Fruit fly (Drosophila melanogaster) whole organism, embryonic: Measurements from ENCODE around the gene CG44000.

ENCODE experiments used
- Atf-2 ChIP-seq: fragments of 200-800 bp; sonication (Bioruptor generic); optimal IDR thresholded peaks from 2 replicates; lab custom pipeline; 2016; ENCODE audit warnings: missing biosample characterization, missing genetic modification characterization
- Blimp-1 ChIP-seq: fragments of 200-800 bp; sonication (Bioruptor generic); optimal IDR thresholded peaks from 3 replicates; lab custom pipeline; 2018; ENCODE audit warnings: missing biosample characterization, missing genetic modification characterization, mild to moderate bottlenecking, moderate library complexity, missing genetic modification reagents
- BtbVII ChIP-seq: fragments of 200-800 bp; sonication (Bioruptor generic); optimal IDR thresholded peaks from 3 replicates; lab custom pipeline; 2017; ENCODE audit warnings: missing biosample characterization, mild to moderate bottlenecking, missing genetic modification characterization
- CG11398 ChIP-seq: fragments of 200-800 bp; sonication (Bioruptor generic); optimal IDR thresholded peaks from 2 replicates; lab custom pipeline; 2016; ENCODE audit warnings: missing biosample characterization, missing genetic modification characterization
- CG11456 ChIP-seq: fragments of 200-800 bp; sonication (Bioruptor generic); IDR thresholded peaks from 3 replicates; pipeline ENCODE4 v1.3.6; 2022; ENCODE audit warnings: missing biosample characterization, missing genetic modification characterization
- CG3163 ChIP-seq: fragments of 200-800 bp; sonication (Bioruptor generic); optimal IDR thresholded peaks from 3 replicates; lab custom pipeline; 2016; ENCODE audit warnings: missing biosample characterization, missing genetic modification characterization
- CG3726 ChIP-seq: fragments of 200-800 bp; sonication (Bioruptor generic); IDR thresholded peaks from 3 replicates; pipeline ENCODE4, ENCODE4 v1.3.6; 2022; ENCODE audit warnings: missing biosample characterization, missing genetic modification characterization
- CG4360 ChIP-seq: fragments of 200-800 bp; sonication (Bioruptor generic); IDR thresholded peaks from 2 replicates; pipeline ENCODE4 v1.3.6; 2022; ENCODE audit warnings: missing biosample characterization, missing genetic modification characterization
- CG4424 ChIP-seq: fragments of 200-800 bp; sonication (Bioruptor generic); optimal IDR thresholded peaks from 3 replicates; lab custom pipeline; 2016; ENCODE audit warnings: missing biosample characterization, missing genetic modification characterization
- CG6272 ChIP-seq: fragments of 200-800 bp; sonication (Bioruptor generic); IDR thresholded peaks from 2 replicates; pipeline ENCODE4 v1.3.6; 2022; ENCODE audit warnings: missing biosample characterization, missing genetic modification characterization
- CG6683 ChIP-seq: fragments of 200-800 bp; sonication (Bioruptor generic); optimal IDR thresholded peaks from 2 replicates; lab custom pipeline; 2017; ENCODE audit warnings: missing biosample characterization, mild to moderate bottlenecking, missing genetic modification characterization, missing genetic modification reagents
- CG6765 ChIP-seq: fragments of 200-800 bp; sonication (Bioruptor generic); optimal IDR thresholded peaks from 3 replicates; lab custom pipeline; 2017; ENCODE audit warnings: missing biosample characterization, mild to moderate bottlenecking, missing genetic modification characterization
- CG8388 ChIP-seq: fragments of 200-800 bp; sonication (Bioruptor generic); optimal IDR thresholded peaks from 2 replicates; lab custom pipeline; 2019; ENCODE audit warnings: missing biosample characterization, mild to moderate bottlenecking, missing genetic modification characterization, moderate library complexity
- CG8765 ChIP-seq: fragments of 200-800 bp; sonication (Bioruptor generic); IDR thresholded peaks from 2 replicates; pipeline ENCODE4 v1.3.6; 2022; ENCODE audit warnings: missing biosample characterization, missing genetic modification characterization
- CG9437 ChIP-seq: fragments of 200-800 bp; sonication (Bioruptor generic); optimal IDR thresholded peaks from 2 replicates; lab custom pipeline; 2018; ENCODE audit warnings: missing biosample characterization, mild to moderate bottlenecking, missing genetic modification characterization
- CG9609 ChIP-seq: fragments of 200-800 bp; sonication (Bioruptor generic); optimal IDR thresholded peaks from 3 replicates; lab custom pipeline; 2016; ENCODE audit warnings: missing biosample characterization, missing genetic modification characterization
- CHES-1-like ChIP-seq: fragments of 200-800 bp; sonication (Bioruptor generic); optimal IDR thresholded peaks from 2 replicates; lab custom pipeline; 2016; ENCODE audit warnings: missing biosample characterization, missing genetic modification characterization
- Dip3 ChIP-seq: fragments of 200-800 bp; sonication (Bioruptor generic); optimal IDR thresholded peaks from 3 replicates; lab custom pipeline; 2016; ENCODE audit warnings: missing biosample characterization, missing genetic modification characterization
- Gsc ChIP-seq: fragments of 200-800 bp; sonication (Bioruptor generic); IDR thresholded peaks from 2 replicates; pipeline ENCODE4 v1.3.6; 2022; ENCODE audit warnings: missing biosample characterization, missing genetic modification characterization
- HLH3B ChIP-seq: fragments of 200-800 bp; sonication (Bioruptor generic); IDR thresholded peaks from 2 replicates; pipeline ENCODE4 v1.3.6; 2022; ENCODE audit warnings: missing biosample characterization, missing genetic modification characterization
- HmgD ChIP-seq: fragments of 200-800 bp; sonication (Bioruptor generic); optimal IDR thresholded peaks from 3 replicates; lab custom pipeline; 2016; ENCODE audit warnings: missing biosample characterization, missing genetic modification characterization
- Hmx ChIP-seq: fragments of 200-800 bp; sonication (Bioruptor generic); optimal IDR thresholded peaks from 2 replicates; lab custom pipeline; 2016; ENCODE audit warnings: missing biosample characterization, missing genetic modification characterization
- Hr51 ChIP-seq, 2 experiments: fragments of 200-800 bp; sonication (Bioruptor generic); optimal IDR thresholded peaks; 2 replicates in 1 of 2; 3 replicates in 1 of 2; lab custom pipeline; 2016 to 2018; ENCODE audit warnings: missing biosample characterization in 2 of 2, missing genetic modification characterization in 2 of 2, mild to moderate bottlenecking in 1 of 2, moderate library complexity in 1 of 2
- Sox102F ChIP-seq: fragments of 200-800 bp; sonication (Bioruptor generic); optimal IDR thresholded peaks from 2 replicates; lab custom pipeline; 2018; ENCODE audit warnings: missing biosample characterization, mild to moderate bottlenecking, missing genetic modification characterization, moderate library complexity
- caup ChIP-seq: fragments of 200-800 bp; sonication (Bioruptor generic); optimal IDR thresholded peaks from 3 replicates; lab custom pipeline; 2017; ENCODE audit warnings: missing biosample characterization, mild to moderate bottlenecking, missing genetic modification characterization, moderate library complexity; ENCODE audit not compliant: severe bottlenecking
- chm ChIP-seq: fragments of 200-800 bp; sonication (Bioruptor generic); IDR thresholded peaks from 2 replicates; pipeline ENCODE4 v1.3.6; 2022; ENCODE audit warnings: missing biosample characterization, missing genetic modification characterization
- corto ChIP-seq: fragments of 200-800 bp; sonication (Bioruptor generic); optimal IDR thresholded peaks from 2 replicates; lab custom pipeline; 2016; ENCODE audit warnings: missing biosample characterization, mild to moderate bottlenecking, missing genetic modification characterization, moderate library complexity
- disco-r ChIP-seq: fragments of 200-800 bp; sonication (Bioruptor generic); optimal IDR thresholded peaks from 2 replicates; lab custom pipeline; 2016; ENCODE audit warnings: missing biosample characterization, missing genetic modification characterization
- exex ChIP-seq: fragments of 200-800 bp; sonication (Bioruptor generic); optimal IDR thresholded peaks from 4 replicates; lab custom pipeline; 2018; ENCODE audit warnings: missing biosample characterization, mild to moderate bottlenecking, missing genetic modification characterization, moderate library complexity
- fd102C ChIP-seq: fragments of 200-800 bp; sonication (Bioruptor generic); optimal IDR thresholded peaks from 2 replicates; lab custom pipeline; 2018; ENCODE audit warnings: missing biosample characterization, mild to moderate bottlenecking, missing genetic modification characterization, moderate library complexity
- fu2 ChIP-seq: fragments of 200-800 bp; sonication (Bioruptor generic); optimal IDR thresholded peaks from 2 replicates; lab custom pipeline; 2016; ENCODE audit warnings: missing biosample characterization, missing genetic modification characterization
- gce ChIP-seq: fragments of 200-800 bp; sonication (Bioruptor generic); IDR thresholded peaks from 3 replicates; pipeline ENCODE4 v1.3.6; 2022; ENCODE audit warnings: missing biosample characterization, missing genetic modification characterization
- gcm2 ChIP-seq: fragments of 200-800 bp; sonication (Bioruptor generic); optimal IDR thresholded peaks from 2 replicates; lab custom pipeline; 2016; ENCODE audit warnings: missing biosample characterization, missing genetic modification characterization
- gsb-n ChIP-seq: fragments of 200-800 bp; sonication (Bioruptor generic); optimal IDR thresholded peaks from 3 replicates; lab custom pipeline; 2018; ENCODE audit warnings: missing biosample characterization, mild to moderate bottlenecking, missing genetic modification characterization
- ham ChIP-seq: fragments of 200-800 bp; sonication (Bioruptor generic); IDR thresholded peaks from 2 replicates; pipeline ENCODE4 v1.3.6; 2022; ENCODE audit warnings: missing biosample characterization, missing genetic modification characterization
- kah ChIP-seq: fragments of 200-800 bp; sonication (Bioruptor generic); optimal IDR thresholded peaks from 2 replicates; lab custom pipeline; 2018; ENCODE audit warnings: missing biosample characterization, mild to moderate bottlenecking, missing genetic modification characterization
- lab ChIP-seq: fragments of 200-800 bp; sonication (Bioruptor generic); optimal IDR thresholded peaks from 3 replicates; lab custom pipeline; 2017; ENCODE audit warnings: missing biosample characterization, missing genetic modification characterization, mild to moderate bottlenecking, moderate library complexity, missing genetic modification reagents
- lov ChIP-seq, 2 experiments: fragments of 200-800 bp in 1 of 2; fragments of >200 bp in 1 of 2; sonication (Bioruptor generic) in 1 of 2; IDR thresholded peaks in 1 of 2; optimal IDR thresholded peaks in 1 of 2; 2 replicates in 1 of 2; 3 replicates in 1 of 2; pipeline versions ENCODE4 v1.3.6 to Lab custom; 2017 to 2022; ENCODE audit warnings: missing biosample characterization in 1 of 2, missing genetic modification characterization in 1 of 2
- luna ChIP-seq: fragments of 200-800 bp; sonication (Bioruptor generic); optimal IDR thresholded peaks from 2 replicates; lab custom pipeline; 2016; ENCODE audit warnings: missing biosample characterization, missing genetic modification characterization
- nmo ChIP-seq: fragments of 200-800 bp; sonication (Bioruptor generic); optimal IDR thresholded peaks from 2 replicates; lab custom pipeline; 2018; ENCODE audit warnings: missing biosample characterization, mild to moderate bottlenecking, missing genetic modification characterization, moderate library complexity
- p53 ChIP-seq: fragments of 200-800 bp; sonication (Bioruptor generic); optimal IDR thresholded peaks from 2 replicates; lab custom pipeline; 2016; ENCODE audit warnings: missing biosample characterization, missing genetic modification characterization
- prd ChIP-seq, 3 experiments: fragments of >200 bp in 2 of 3; fragments of 200-800 bp in 1 of 3; sonication (Bioruptor generic) in 1 of 3; optimal IDR thresholded peaks in 2 of 3; IDR thresholded peaks in 1 of 3; 2 replicates in 2 of 3; 3 replicates in 1 of 3; pipeline versions ENCODE4 v1.3.6 to Lab custom; 2017 to 2022; ENCODE audit warnings: missing biosample characterization in 1 of 3, missing genetic modification characterization in 1 of 3
- repo ChIP-seq: fragments of 200-800 bp; sonication (Bioruptor generic); optimal IDR thresholded peaks from 2 replicates; lab custom pipeline; 2016; ENCODE audit warnings: missing biosample characterization, missing genetic modification characterization
- sens-2 ChIP-seq: fragments of 200-800 bp; sonication (Bioruptor generic); IDR thresholded peaks from 2 replicates; pipeline ENCODE4 v1.3.6; 2022; ENCODE audit warnings: missing biosample characterization, missing genetic modification characterization
- ssp ChIP-seq: fragments of 200-800 bp; sonication (Bioruptor generic); IDR thresholded peaks from 2 replicates; pipeline ENCODE4 v1.3.6; 2022; ENCODE audit warnings: missing biosample characterization, missing genetic modification characterization
- tgo ChIP-seq: fragments of 200-800 bp; sonication (Bioruptor generic); IDR thresholded peaks from 3 replicates; pipeline ENCODE4 v1.3.6; 2022; ENCODE audit warnings: missing biosample characterization, missing genetic modification characterization
- unpg ChIP-seq: fragments of 200-800 bp; sonication (Bioruptor generic); optimal IDR thresholded peaks from 3 replicates; lab custom pipeline; 2018; ENCODE audit warnings: missing biosample characterization, mild to moderate bottlenecking, missing genetic modification characterization, moderate library complexity
- wek ChIP-seq: fragments of 200-800 bp; sonication (Bioruptor generic); optimal IDR thresholded peaks from 3 replicates; lab custom pipeline; 2018; ENCODE audit warnings: missing biosample characterization, mild to moderate bottlenecking, missing genetic modification characterization, moderate library complexity

CG44000 gene

DNA sequence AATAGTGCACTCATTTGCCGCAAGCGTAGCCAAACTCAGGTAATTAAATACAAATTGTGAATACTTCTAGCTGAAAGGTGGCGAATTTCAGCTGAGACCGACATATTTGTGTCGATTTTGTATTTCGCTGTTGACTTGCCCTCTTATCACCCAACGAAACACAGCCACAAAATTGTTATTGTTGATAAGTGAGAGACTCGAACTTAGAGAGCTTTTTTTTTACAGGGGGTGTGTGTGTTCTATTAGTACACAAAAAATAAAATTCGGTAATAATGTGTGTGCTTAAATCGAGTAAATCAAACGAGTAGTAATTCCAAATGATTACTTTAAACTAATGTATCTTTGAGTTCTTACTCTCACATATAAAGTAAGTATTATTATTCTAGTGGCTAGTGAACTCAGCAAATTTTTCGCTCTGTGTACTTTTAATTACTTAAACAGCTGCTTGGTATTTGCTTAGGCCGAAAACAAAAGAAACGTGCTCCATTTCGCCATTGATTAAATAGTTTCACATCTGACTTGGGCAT is 17.9 kb downstream of the CG44000 start (continued):
- TF ChIP-seq HmgD (GFP tag; lab: Kevin White, UChicago), result peak; percentile 26
- 0 out of 3 replicates have a peak, but pooled peaks have one; percentile 29 for TF ChIP-seq gce (GFP tag; lab: Robert Waterston, UW)
- no peak for TF ChIP-seq prd (optimal IDR thresholded peaks at IDR 0.05; lab: Kevin White, UChicago)
- peak; percentile 54; the same call in 2 of the 3 replicates for TF ChIP-seq prd (GFP tag; IDR thresholded peaks at IDR 0.05; lab: Robert Waterston, UW)
- peak; percentile 68 for TF ChIP-seq p53 (GFP tag; lab: Kevin White, UChicago)
- TF ChIP-seq lov (optimal IDR thresholded peaks at IDR 0.05; lab: Kevin White, UChicago), result no peak
- 0 out of 3 replicates have a peak, but pooled peaks have one; percentile 20 for TF ChIP-seq lov (GFP tag; IDR thresholded peaks at IDR 0.05; lab: Robert Waterston, UW)
- TF ChIP-seq luna (GFP tag; lab: Kevin White, UChicago), result peak; percentile 34
- TF ChIP-seq chm (GFP tag; lab: Robert Waterston, UW), result no peak
- peak; percentile 69; the same call in 1 of the 3 replicates for TF ChIP-seq CG11456 (GFP tag; lab: Robert Waterston, UW)
- TF ChIP-seq CG6683, result peak; percentile 61
- peak; percentile 77 for TF ChIP-seq Dip3 (GFP tag; lab: Kevin White, UChicago)
- TF ChIP-seq gcm2 (GFP tag; lab: Kevin White, UChicago), result peak; percentile 37
- TF ChIP-seq Gsc, result no peak
- TF ChIP-seq CG3726 (GFP tag; lab: Robert Waterston, UW), result 0 out of 3 replicates have a peak, but pooled peaks have one; percentile 24
- peak; percentile 62 for TF ChIP-seq unpg (GFP tag; lab: Kevin White, UChicago)
- no peak for TF ChIP-seq CG6272 (GFP tag; lab: Robert Waterston, UW)
- no peak for TF ChIP-seq ham (GFP tag; lab: Robert Waterston, UW)
- TF ChIP-seq kah (GFP tag; lab: Kevin White, UChicago), result no peak
- no peak for TF ChIP-seq fd102C
- TF ChIP-seq CG9437 (GFP tag; lab: Kevin White, UChicago), result peak; percentile 49
- peak; percentile 52 for TF ChIP-seq CG8388 (GFP tag; lab: Kevin White, UChicago)
- peak; percentile 33; the same call in 1 of the 2 replicates for TF ChIP-seq CG4360 (GFP tag; lab: Robert Waterston, UW)
- no peak for TF ChIP-seq CG8765 (GFP tag; lab: Robert Waterston, UW)
- TF ChIP-seq fu2 (GFP tag; lab: Kevin White, UChicago), result peak; percentile 50
- peak; percentile 82 for TF ChIP-seq exex
- peak; percentile 88 for TF ChIP-seq caup (GFP tag; lab: Kevin White, UChicago)
- peak; percentile 64 for TF ChIP-seq Blimp-1 (GFP tag; lab: Kevin White, UChicago)
- peak; percentile 26 for TF ChIP-seq CG9609 (GFP tag; lab: Kevin White, UChicago)
- peak; percentile 15 for TF ChIP-seq repo (GFP tag; lab: Kevin White, UChicago)
- TF ChIP-seq Hmx (GFP tag; lab: Kevin White, UChicago), result peak; percentile 57
- peak; percentile 71 for TF ChIP-seq BtbVII
- peak; percentile 69; the same call in 2 of the 3 replicates for TF ChIP-seq tgo (GFP tag; lab: Robert Waterston, UW)
- TF ChIP-seq ssp (GFP tag; lab: Robert Waterston, UW), result peak; percentile 36; the same call in 1 of the 2 replicates
- peak; percentile 74 for TF ChIP-seq CG6765
- TF ChIP-seq CG3163, result peak; percentile 0
- peak; percentile 67 for TF ChIP-seq CHES-1-like (GFP tag; lab: Kevin White, UChicago)
- TF ChIP-seq Atf-2 (GFP tag; lab: Kevin White, UChicago), result peak; percentile 19
- peak; percentile 51 for TF ChIP-seq corto
- peak; percentile 67 for TF ChIP-seq Sox102F
- TF ChIP-seq lab (GFP tag; lab: Kevin White, UChicago), result peak; percentile 91
- peak in 1 of 2 experiments; percentile 63 for TF ChIP-seq Hr51 (GFP tag; optimal IDR thresholded peaks at IDR 0.05; lab: Kevin White, UChicago)
- TF ChIP-seq CG11398 (GFP tag; lab: Kevin White, UChicago), result peak; percentile 62
- peak; percentile 42; the same call in 1 of the 2 replicates for TF ChIP-seq sens-2 (GFP tag; lab: Robert Waterston, UW)
- peak; percentile 82 for TF ChIP-seq HLH3B (GFP tag; lab: Robert Waterston, UW)
- peak; percentile 37 for TF ChIP-seq wek
- TF ChIP-seq gsb-n (tag; lab: Kevin White, UChicago), result peak; percentile 32
- TF ChIP-seq nmo (GFP tag; lab: Kevin White, UChicago), result peak; percentile 25
- peak; percentile 32 for TF ChIP-seq CG4424 (GFP tag; lab: Kevin White, UChicago)
- TF ChIP-seq disco-r, result peak; percentile 61
